Worm (Caenorhabditis elegans) whole organism, L1 larva: ENCODE measurements around the gene twf-2.

Experiments
- C04F5.9 ChIP-seq: sonication (generic microtip); optimal IDR thresholded peaks from 2 replicates; lab custom pipeline; 2016; ENCODE audit warnings: missing genetic modification characterization, missing compliant biosample characterization
- C16A3.4 ChIP-seq: fragments of 150-350 bp; optimal IDR thresholded peaks from 2 replicates; lab custom pipeline; 2014; ENCODE audit warnings: missing biosample characterization, missing genetic modification characterization
- C34B4.2 ChIP-seq: sonication (generic microtip); optimal IDR thresholded peaks from 2 replicates; lab custom pipeline; 2017; ENCODE audit warnings: mild to moderate bottlenecking, missing genetic modification characterization, missing compliant biosample characterization
- Y116A8C.19 ChIP-seq: sonication (generic microtip); optimal IDR thresholded peaks from 2 replicates; lab custom pipeline; 2016; ENCODE audit warnings: missing compliant biosample characterization, missing genetic modification characterization, borderline replicate concordance
- alr-1 ChIP-seq: fragments of 200-800 bp; sonication (Bioruptor generic); optimal IDR thresholded peaks from 2 replicates; lab custom pipeline; 2018; ENCODE audit warnings: borderline replicate concordance, mild to moderate bottlenecking, missing genetic modification characterization, missing compliant biosample characterization
- blmp-1 ChIP-seq: fragments of 150-350 bp; optimal IDR thresholded peaks from 2 replicates; lab custom pipeline; 2014; ENCODE audit warnings: missing biosample characterization, missing genetic modification characterization
- ceh-63 ChIP-seq: fragments of 200-800 bp; sonication (Bioruptor generic); optimal IDR thresholded peaks from 2 replicates; lab custom pipeline; 2018; ENCODE audit warnings: mild to moderate bottlenecking, missing genetic modification characterization, missing compliant biosample characterization
- ceh-8 ChIP-seq: fragments of 200-800 bp; sonication (Bioruptor generic); optimal IDR thresholded peaks from 2 replicates; lab custom pipeline; 2018; ENCODE audit warnings: mild to moderate bottlenecking, missing genetic modification characterization, moderate library complexity, missing compliant biosample characterization
- ces-1 ChIP-seq: fragments of 150-350 bp; optimal IDR thresholded peaks from 2 replicates; lab custom pipeline; 2014; ENCODE audit warnings: missing biosample characterization, missing genetic modification reagents, missing genetic modification characterization
- dsc-1 ChIP-seq: sonication (generic microtip); optimal IDR thresholded peaks from 2 replicates; lab custom pipeline; 2016; ENCODE audit warnings: mild to moderate bottlenecking, missing genetic modification characterization, missing compliant biosample characterization
- elt-2 ChIP-seq: sonication (generic microtip); optimal IDR thresholded peaks from 2 replicates; lab custom pipeline; 2016; ENCODE audit warnings: missing genetic modification characterization, mild to moderate bottlenecking, inconsistent platforms, missing compliant biosample characterization, missing genetic modification reagents
- ets-5 ChIP-seq: fragments of 200-800 bp; sonication (Bioruptor generic); IDR thresholded peaks from 2 replicates; pipeline ENCODE4 v1.3.6; 2022; ENCODE audit warnings: missing genetic modification characterization, missing compliant biosample characterization
- fkh-10 ChIP-seq: sonication (generic microtip); optimal IDR thresholded peaks from 2 replicates; lab custom pipeline; 2017; ENCODE audit warnings: missing biosample characterization, missing genetic modification reagents, missing genetic modification characterization
- fkh-8 ChIP-seq: sonication (generic microtip); optimal IDR thresholded peaks from 2 replicates; lab custom pipeline; 2016; ENCODE audit warnings: mild to moderate bottlenecking, missing genetic modification characterization, missing compliant biosample characterization
- grh-1 ChIP-seq: fragments of 200-800 bp; sonication (Bioruptor generic); IDR thresholded peaks from 2 replicates; pipeline ENCODE4 v1.3.6; 2022; ENCODE audit warnings: missing genetic modification reagents, missing genetic modification characterization, missing compliant biosample characterization
- hpl-2 ChIP-seq: fragments of 150-350 bp; optimal IDR thresholded peaks from 2 replicates; lab custom pipeline; 2014; ENCODE audit warnings: missing biosample characterization, missing genetic modification reagents, missing genetic modification characterization
- isw-1 ChIP-seq: fragments of 200-800 bp; sonication (Bioruptor generic); IDR thresholded peaks from 2 replicates; pipeline ENCODE4 v1.3.6; 2022; ENCODE audit warnings: missing genetic modification characterization, missing compliant biosample characterization
- lin-14 ChIP-seq: fragments of 200-800 bp; sonication (Bioruptor generic); optimal IDR thresholded peaks from 2 replicates; lab custom pipeline; 2018; ENCODE audit warnings: mild to moderate bottlenecking, missing genetic modification characterization, moderate library complexity, missing compliant biosample characterization
- lin-15B ChIP-seq: fragments of 150-350 bp; sonication (generic microtip); optimal IDR thresholded peaks from 3 replicates; lab custom pipeline; 2014; ENCODE audit warnings: missing biosample characterization, missing genetic modification characterization
- lin-39 ChIP-seq: fragments of 150-350 bp; optimal IDR thresholded peaks from 2 replicates; lab custom pipeline; 2014; ENCODE audit warnings: missing biosample characterization, missing genetic modification reagents, missing genetic modification characterization
- lir-3 ChIP-seq: sonication (generic microtip); optimal IDR thresholded peaks from 2 replicates; lab custom pipeline; 2016; ENCODE audit warnings: mild to moderate bottlenecking, missing genetic modification characterization, moderate library complexity, missing compliant biosample characterization; ENCODE audit not compliant: poor library complexity
- mab-9 ChIP-seq: fragments of 200-800 bp; sonication (Bioruptor generic); IDR thresholded peaks from 2 replicates; pipeline ENCODE4 v1.3.6; 2022; ENCODE audit warnings: missing genetic modification reagents, missing genetic modification characterization, missing compliant biosample characterization
- nhr-11 ChIP-seq: fragments of 150-350 bp; optimal IDR thresholded peaks from 2 replicates; lab custom pipeline; 2014; ENCODE audit warnings: missing biosample characterization, missing genetic modification characterization
- nhr-76 ChIP-seq: sonication (generic microtip); optimal IDR thresholded peaks from 2 replicates; lab custom pipeline; 2017; ENCODE audit warnings: missing biosample characterization, missing genetic modification characterization
- nhr-84 ChIP-seq: sonication (generic microtip); optimal IDR thresholded peaks from 2 replicates; lab custom pipeline; 2017; ENCODE audit warnings: missing biosample characterization, missing genetic modification characterization
- nhr-85 ChIP-seq: sonication (generic microtip); peaks from one replicate; lab custom pipeline; 2016; ENCODE audit warnings: missing genetic modification characterization, inconsistent platforms, missing compliant biosample characterization
- nhr-90 ChIP-seq: sonication (generic microtip); optimal IDR thresholded peaks from 2 replicates; lab custom pipeline; 2016; ENCODE audit warnings: mild to moderate bottlenecking, missing genetic modification characterization, missing compliant biosample characterization; ENCODE audit not compliant: poor library complexity
- rnt-1 ChIP-seq: sonication (generic microtip); optimal IDR thresholded peaks from 2 replicates; lab custom pipeline; 2016; ENCODE audit warnings: mild to moderate bottlenecking, missing genetic modification characterization, moderate library complexity, missing compliant biosample characterization
- snu-23 ChIP-seq: sonication (generic microtip); optimal IDR thresholded peaks from 2 replicates; lab custom pipeline; 2016; ENCODE audit warnings: missing genetic modification characterization, missing compliant biosample characterization
- sox-4 ChIP-seq: sonication (generic microtip); optimal IDR thresholded peaks from 2 replicates; lab custom pipeline; 2016; ENCODE audit warnings: missing genetic modification characterization, missing compliant biosample characterization
- sptf-1 ChIP-seq: fragments of 150-350 bp; optimal IDR thresholded peaks from 2 replicates; lab custom pipeline; 2014; ENCODE audit warnings: missing biosample characterization, missing genetic modification characterization
- sup-37 ChIP-seq: fragments of 200-800 bp; sonication (Bioruptor generic); optimal IDR thresholded peaks from 2 replicates; lab custom pipeline; 2018; ENCODE audit warnings: mild to moderate bottlenecking, missing genetic modification characterization, missing compliant biosample characterization
- tlp-1 ChIP-seq: fragments of 150-350 bp; optimal IDR thresholded peaks from 2 replicates; lab custom pipeline; 2014; ENCODE audit warnings: missing biosample characterization, missing genetic modification characterization
- unc-62 ChIP-seq: fragments of 150-350 bp; optimal IDR thresholded peaks from 2 replicates; lab custom pipeline; 2014; ENCODE audit warnings: missing biosample characterization, missing genetic modification reagents, missing genetic modification characterization
- ztf-4 ChIP-seq: fragments of 150-350 bp; optimal IDR thresholded peaks from 2 replicates; lab custom pipeline; 2014; ENCODE audit warnings: missing biosample characterization, missing genetic modification characterization

The twf-2 gene

DNA sequence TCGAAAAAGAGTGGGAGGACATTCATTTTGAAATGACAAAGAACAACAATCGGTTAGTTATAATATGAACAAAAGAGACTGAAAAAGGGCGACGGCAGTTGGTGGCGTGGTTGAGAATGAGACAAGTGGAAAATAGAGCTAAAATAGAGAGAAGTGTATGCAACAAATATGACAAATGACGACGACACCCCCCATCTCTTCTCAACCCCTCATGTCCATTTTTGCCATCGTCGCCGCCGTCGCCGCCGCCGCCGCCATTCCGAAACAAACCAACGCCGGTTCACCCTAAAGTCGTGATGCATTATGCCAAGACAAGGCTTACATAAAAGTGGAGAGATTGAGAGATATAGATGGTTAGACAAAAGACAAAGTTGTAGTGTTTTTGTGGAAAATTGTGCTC is 36.8 kb upstream of the twf-2 start:
- TF ChIP-seq lir-3 (tag; lab: Kevin White, UChicago) (no peak), lin-14 (GFP tag; lab: Kevin White, UChicago) (peak; percentile 41), sup-37 (no peak), rnt-1 (tag; lab: Kevin White, UChicago) (no peak), ets-5 (GFP tag; lab: Robert Waterston, UW) (no peak)

DNA sequence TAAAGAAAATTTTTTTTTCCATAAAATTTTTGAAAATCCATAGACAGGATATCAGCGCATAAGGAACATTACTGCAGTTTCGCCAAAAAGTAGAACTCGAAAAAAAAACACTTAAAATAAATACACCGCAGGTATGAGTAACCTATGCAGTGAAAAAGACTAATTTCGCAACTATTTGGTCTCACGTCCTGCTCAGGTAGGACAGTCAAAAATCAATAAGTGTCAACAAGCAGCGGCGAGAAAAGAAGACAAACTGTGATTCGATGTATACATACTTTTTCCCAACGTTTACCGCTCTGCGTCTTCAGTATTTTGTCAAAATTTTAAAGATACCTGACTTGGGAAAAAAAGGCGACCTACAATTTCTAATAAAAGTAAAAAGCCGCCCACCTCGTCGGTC is 34.0 kb upstream of the twf-2 start:
- no peak for TF ChIP-seq grh-1
- TF ChIP-seq nhr-76 (tag; lab: Kevin White, UChicago), result no peak
- no peak for TF ChIP-seq dsc-1 (tag; lab: Kevin White, UChicago)
- TF ChIP-seq C16A3.4 (tag; lab: Kevin White, UChicago), result no peak
- no peak for TF ChIP-seq sox-4
- TF ChIP-seq nhr-90 (tag; lab: Kevin White, UChicago), result no peak
- TF ChIP-seq ceh-8 (GFP tag; lab: Kevin White, UChicago), result no peak
- TF ChIP-seq lin-15B (tag; lab: Kevin White, UChicago), result no peak
- TF ChIP-seq hpl-2 (GFP tag; lab: Kevin White, UChicago), result no peak
- TF ChIP-seq mab-9, result no peak
- no peak for TF ChIP-seq nhr-85 (tag; lab: Kevin White, UChicago)
- TF ChIP-seq unc-62, result no peak
- no peak for TF ChIP-seq sptf-1 (tag; lab: Kevin White, UChicago)
- no peak for TF ChIP-seq alr-1 (tag; lab: Kevin White, UChicago)
- TF ChIP-seq fkh-8 (tag; lab: Kevin White, UChicago), result no peak
- no peak for TF ChIP-seq C04F5.9
- no peak for TF ChIP-seq nhr-84
- no peak for TF ChIP-seq isw-1 (GFP tag; lab: Robert Waterston, UW)

DNA sequence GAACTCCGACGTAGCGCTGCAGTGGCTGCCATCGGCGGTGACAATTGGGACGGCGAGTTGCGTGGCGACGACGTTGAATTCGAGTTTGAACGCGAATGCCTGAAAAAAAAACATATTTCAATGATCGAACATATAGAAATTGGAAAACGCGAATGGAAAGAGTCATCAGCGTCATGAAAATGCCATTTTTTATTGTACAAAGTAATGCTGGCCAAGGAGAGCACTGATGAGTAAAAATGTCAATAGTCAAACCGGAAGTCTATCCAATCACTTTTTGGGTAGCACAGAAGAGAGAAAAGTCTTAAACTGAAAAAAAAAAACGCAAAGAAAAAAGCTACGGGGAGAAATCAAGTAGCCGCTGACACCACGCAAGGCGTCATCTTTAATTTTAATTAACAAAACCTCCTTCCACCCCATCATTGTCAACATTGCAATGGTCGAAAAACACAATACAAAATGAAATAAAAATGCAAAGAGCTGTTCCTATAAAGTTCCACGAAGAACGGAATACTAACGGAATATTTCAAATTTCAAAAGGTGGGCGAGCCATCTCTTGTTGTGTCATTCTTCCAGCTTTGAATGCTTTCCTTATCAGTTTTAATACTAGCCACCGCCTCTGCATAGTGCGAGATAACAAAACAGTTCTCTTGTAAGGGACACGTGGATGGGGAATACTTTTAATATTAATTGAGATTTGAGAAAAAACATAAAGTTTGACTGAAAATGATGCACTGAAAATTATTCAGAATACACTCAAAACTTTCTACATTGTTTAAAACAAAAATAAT is 32.6 kb upstream of the twf-2 start:
- peak; percentile 47 for TF ChIP-seq elt-2 (tag; lab: Kevin White, UChicago)
- no peak for TF ChIP-seq tlp-1 (tag; lab: Kevin White, UChicago)
- TF ChIP-seq, all 84 proteins: peak for 1

DNA sequence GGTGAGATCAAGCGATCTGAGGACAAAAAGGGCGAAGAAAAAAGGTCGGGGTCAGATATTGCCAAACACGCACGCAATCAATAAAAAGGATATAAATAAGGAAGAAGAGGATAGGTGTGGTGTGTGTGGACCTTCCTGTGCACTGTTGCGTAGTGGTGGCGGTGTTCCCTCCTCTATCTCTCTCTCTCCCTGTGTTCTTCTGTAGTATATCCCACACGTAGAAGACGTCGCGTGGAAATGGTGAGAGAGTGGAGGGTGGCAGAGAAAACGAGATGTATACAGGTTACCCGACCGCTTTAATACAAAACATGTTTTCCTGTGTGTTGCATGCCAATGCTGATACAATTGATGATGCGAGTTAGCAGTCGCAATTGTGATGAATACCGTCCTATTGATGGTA is 31.4 kb upstream of the twf-2 start:
- TF ChIP-seq ztf-4 (tag; lab: Kevin White, UChicago) (no peak), C34B4.2 (tag; lab: Kevin White, UChicago) (no peak), ceh-63 (GFP tag; lab: Kevin White, UChicago) (no peak), nhr-11 (tag; lab: Kevin White, UChicago) (no peak), nhr-85 (tag; lab: Kevin White, UChicago) (peak; percentile 68), lin-14 (GFP tag; lab: Kevin White, UChicago) (peak; percentile 59), lin-39 (tag; lab: Kevin White, UChicago) (no peak), blmp-1 (peak; percentile 30), snu-23 (peak; percentile 11), Y116A8C.19 (no peak), fkh-10 (GFP tag; lab: Kevin White, UChicago) (no peak)

DNA sequence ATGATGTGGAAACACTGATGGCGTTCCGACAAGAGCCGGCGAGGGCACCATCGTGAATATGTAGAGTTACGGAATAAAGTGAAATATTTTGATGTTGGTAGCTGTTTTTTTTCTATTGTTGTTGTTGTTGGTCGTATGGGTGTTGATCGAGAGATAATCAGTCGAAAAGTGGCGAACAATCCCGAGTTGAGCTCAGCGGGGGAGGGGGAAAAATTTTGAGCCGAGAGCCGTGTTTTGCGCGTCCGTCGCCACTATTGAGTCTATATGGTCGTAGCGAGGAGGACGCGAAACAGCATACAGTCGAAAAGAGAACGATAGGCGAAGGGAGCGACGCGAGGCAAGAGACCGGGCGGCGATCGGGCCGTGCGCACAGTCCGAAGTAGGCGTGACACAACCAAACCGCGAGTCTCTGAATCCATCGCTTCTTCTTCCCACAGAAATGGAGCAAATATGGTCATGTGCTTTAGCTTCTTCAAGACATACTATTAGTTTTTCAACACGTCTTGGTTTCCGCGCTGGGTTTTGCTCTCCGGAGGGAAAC is 29.1 kb upstream of the twf-2 start, which contains the start of gene eat-17:
TSS of gene eat-17 (minus strand) at position 51 of the 541 bp plus-strand sequence.
- no peak for TF ChIP-seq tlp-1 (tag; lab: Kevin White, UChicago)
- no peak for TF ChIP-seq ces-1 (GFP tag; lab: Kevin White, UChicago)
- TF ChIP-seq, all 84 proteins: peak for 0
